Worm (Caenorhabditis elegans): ENCODE results near the gene T05A12.3.

DNA sequence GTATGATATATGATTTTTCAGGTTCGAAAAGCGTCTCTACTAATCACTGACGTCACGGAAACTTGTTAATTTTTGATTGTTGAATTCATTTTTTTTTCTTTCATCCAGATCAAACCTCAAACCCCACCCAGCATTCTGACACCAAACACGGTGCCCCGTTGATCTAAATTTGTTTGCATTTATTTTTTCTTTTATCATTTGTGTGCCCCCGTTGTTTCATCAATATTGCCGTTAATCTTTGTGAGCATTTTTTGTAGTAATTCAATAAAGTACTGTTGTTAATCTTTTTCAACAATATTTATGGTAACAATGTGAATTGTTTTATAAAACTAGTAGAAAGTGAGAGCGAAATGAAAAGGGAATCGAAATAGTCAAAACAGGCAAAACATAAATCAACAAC, 29.4 kb upstream of the T05A12.3 start:
- TF ChIP-seq flt-1 (GFP tag; IDR thresholded peaks at IDR 0.05): no peak
- no peak for TF ChIP-seq tab-1 (GFP tag; IDR thresholded peaks at IDR 0.05)

Measured in whole organism, midembryonic.